Worm (Caenorhabditis elegans) whole organism, late embryonic: ENCODE data around the gene nhr-27.
A peak's percentile ranks its signal among the peaks of the same experiment; 100 is the strongest.

ENCODE experiments used
- C08G9.2 ChIP-seq: sonication (generic microtip); optimal IDR thresholded peaks from 2 replicates; lab custom pipeline; 2016; ENCODE audit warnings: mild to moderate bottlenecking, missing genetic modification characterization, moderate library complexity, missing compliant biosample characterization
- C38D4.7 ChIP-seq: fragments of 200-800 bp; sonication (Bioruptor generic); optimal IDR thresholded peaks from 2 replicates; lab custom pipeline; 2018; ENCODE audit warnings: mild to moderate bottlenecking, missing genetic modification characterization, moderate library complexity, missing compliant biosample characterization
- K09A11.1 ChIP-seq: sonication (generic microtip); optimal IDR thresholded peaks from 2 replicates; lab custom pipeline; 2017; ENCODE audit warnings: antibody characterized with exemption, mild to moderate bottlenecking, missing genetic modification characterization, missing compliant biosample characterization; ENCODE audit not compliant: insufficient read depth
- Y22D7AL.16 ChIP-seq: sonication (generic microtip); optimal IDR thresholded peaks from 2 replicates; lab custom pipeline; 2016; ENCODE audit warnings: missing genetic modification characterization, missing compliant biosample characterization
- ama-1 ChIP-seq: fragments of 150-350 bp; optimal IDR thresholded peaks from 2 replicates; lab custom pipeline; 2014
- ceh-14 ChIP-seq: sonication (generic microtip); optimal IDR thresholded peaks from 2 replicates; lab custom pipeline; 2016; ENCODE audit warnings: missing genotype, missing genetic modification characterization, missing compliant biosample characterization
- ceh-18 ChIP-seq: sonication (generic microtip); optimal IDR thresholded peaks from 2 replicates; lab custom pipeline; 2016; ENCODE audit warnings: missing genetic modification characterization, missing compliant biosample characterization
- ceh-19 ChIP-seq: fragments of 200-800 bp; sonication (Bioruptor generic); optimal IDR thresholded peaks from 2 replicates; lab custom pipeline; 2018; ENCODE audit warnings: mild to moderate bottlenecking, missing genetic modification characterization, missing compliant biosample characterization
- ceh-2 ChIP-seq: sonication (generic microtip); optimal IDR thresholded peaks from 2 replicates; lab custom pipeline; 2016; ENCODE audit warnings: missing genotype, missing genetic modification characterization, missing compliant biosample characterization
- ceh-22 ChIP-seq: sonication (generic microtip); optimal IDR thresholded peaks from 2 replicates; lab custom pipeline; 2017; ENCODE audit warnings: missing biosample characterization, missing genetic modification characterization
- ceh-31 ChIP-seq: sonication (generic microtip); optimal IDR thresholded peaks from 2 replicates; lab custom pipeline; 2016; ENCODE audit warnings: missing genetic modification characterization, missing compliant biosample characterization
- ceh-34 ChIP-seq: sonication (generic microtip); optimal IDR thresholded peaks from 2 replicates; lab custom pipeline; 2016; ENCODE audit warnings: mild to moderate bottlenecking, missing genetic modification characterization, missing compliant biosample characterization
- ceh-45 ChIP-seq: fragments of 200-800 bp; sonication (Bioruptor generic); IDR thresholded peaks from 2 replicates; pipeline ENCODE4 v1.3.6; 2022; ENCODE audit warnings: missing genetic modification reagents, missing genetic modification characterization, missing compliant biosample characterization
- ceh-48 ChIP-seq: sonication (generic microtip); optimal IDR thresholded peaks from 2 replicates; lab custom pipeline; 2016; ENCODE audit warnings: missing genetic modification characterization, inconsistent platforms, missing compliant biosample characterization
- ceh-6 ChIP-seq: fragments of 200-800 bp; sonication (Bioruptor generic); optimal IDR thresholded peaks from 2 replicates; lab custom pipeline; 2018; ENCODE audit warnings: mild to moderate bottlenecking, missing genetic modification characterization, missing compliant biosample characterization
- che-1 ChIP-seq: sonication (generic microtip); optimal IDR thresholded peaks from 2 replicates; lab custom pipeline; 2016; ENCODE audit warnings: mild to moderate bottlenecking, missing genetic modification characterization, missing compliant biosample characterization
- dve-1 ChIP-seq: sonication (generic microtip); optimal IDR thresholded peaks from 2 replicates; lab custom pipeline; 2017; ENCODE audit warnings: antibody characterized with exemption, mild to moderate bottlenecking, missing genetic modification characterization, missing compliant biosample characterization
- elt-2 ChIP-seq: sonication (generic microtip); optimal IDR thresholded peaks from 2 replicates; lab custom pipeline; 2016; ENCODE audit warnings: missing genetic modification reagents, missing genetic modification characterization, missing compliant biosample characterization
- elt-4 ChIP-seq: sonication (generic microtip); optimal IDR thresholded peaks from 2 replicates; lab custom pipeline; 2016; ENCODE audit warnings: missing genetic modification characterization, missing compliant biosample characterization
- ets-4 ChIP-seq: sonication (generic microtip); optimal IDR thresholded peaks from 2 replicates; lab custom pipeline; 2016; ENCODE audit warnings: missing genetic modification characterization, missing compliant biosample characterization
- fkh-10 ChIP-seq: fragments of 150-350 bp; optimal IDR thresholded peaks from 2 replicates; lab custom pipeline; 2014; ENCODE audit warnings: missing biosample characterization, missing genetic modification reagents, missing genetic modification characterization
- gmeb-2 ChIP-seq: sonication (generic microtip); optimal IDR thresholded peaks from 2 replicates; lab custom pipeline; 2016; ENCODE audit warnings: missing genetic modification characterization, inconsistent platforms, missing compliant biosample characterization
- hlh-13 ChIP-seq: fragments of 200-800 bp; sonication (Bioruptor generic); optimal IDR thresholded peaks from 2 replicates; lab custom pipeline; 2018; ENCODE audit warnings: mild to moderate bottlenecking, missing genetic modification characterization, missing compliant biosample characterization
- hlh-30 ChIP-seq: sonication (generic microtip); optimal IDR thresholded peaks from 2 replicates; lab custom pipeline; 2017; ENCODE audit warnings: antibody characterized with exemption, missing genetic modification characterization, missing compliant biosample characterization; ENCODE audit not compliant: insufficient read depth
- hlh-6 ChIP-seq: sonication (generic microtip); optimal IDR thresholded peaks from 2 replicates; lab custom pipeline; 2016; ENCODE audit warnings: missing genotype, missing genetic modification characterization, missing compliant biosample characterization
- madf-2 ChIP-seq: sonication (generic microtip); optimal IDR thresholded peaks from 2 replicates; lab custom pipeline; 2017; ENCODE audit warnings: missing genetic modification characterization, missing compliant biosample characterization
- nfya-1 ChIP-seq: sonication (generic microtip); optimal IDR thresholded peaks from 2 replicates; lab custom pipeline; 2017; ENCODE audit warnings: missing genetic modification characterization, mild to moderate bottlenecking, missing compliant biosample characterization, antibody characterized with exemption, moderate library complexity
- npax-4 ChIP-seq: sonication (generic microtip); optimal IDR thresholded peaks from 2 replicates; lab custom pipeline; 2016; ENCODE audit warnings: missing genetic modification characterization, missing compliant biosample characterization
- odd-2 ChIP-seq: sonication (generic microtip); optimal IDR thresholded peaks from 2 replicates; lab custom pipeline; 2017; ENCODE audit warnings: antibody characterized with exemption, mild to moderate bottlenecking, missing genetic modification characterization, missing compliant biosample characterization
- pat-9 ChIP-seq: fragments of 200-800 bp; sonication (Bioruptor generic); optimal IDR thresholded peaks from 2 replicates; lab custom pipeline; 2018; ENCODE audit warnings: mild to moderate bottlenecking, missing genetic modification characterization, moderate library complexity, missing compliant biosample characterization
- pha-2 ChIP-seq: sonication (generic microtip); optimal IDR thresholded peaks from 2 replicates; lab custom pipeline; 2017; ENCODE audit warnings: mild to moderate bottlenecking, missing genetic modification characterization, missing compliant biosample characterization
- pha-4 ChIP-seq: fragments of 150-350 bp; optimal IDR thresholded peaks from 2 replicates; lab custom pipeline; 2018; ENCODE audit warnings: missing biosample characterization, missing genetic modification reagents, missing genetic modification characterization
- pqm-1 ChIP-seq: sonication (generic microtip); optimal IDR thresholded peaks from 2 replicates; lab custom pipeline; 2016; ENCODE audit warnings: missing genetic modification characterization, missing compliant biosample characterization
- pros-1 ChIP-seq: fragments of 150-350 bp; optimal IDR thresholded peaks from 2 replicates; lab custom pipeline; 2014; ENCODE audit warnings: missing biosample characterization, missing genetic modification reagents, missing genetic modification characterization
- sdc-2 ChIP-seq: sonication (generic microtip); optimal IDR thresholded peaks from 2 replicates; lab custom pipeline; 2016; ENCODE audit warnings: missing genotype, missing genetic modification characterization, missing compliant biosample characterization
- sox-2 ChIP-seq: fragments of 200-800 bp; sonication (Bioruptor generic); IDR thresholded peaks from 2 replicates; pipeline ENCODE4 v1.3.6; 2022; ENCODE audit warnings: missing genetic modification reagents, missing genetic modification characterization, missing compliant biosample characterization
- syd-9 ChIP-seq: sonication (generic microtip); optimal IDR thresholded peaks from 2 replicates; lab custom pipeline; 2016; ENCODE audit warnings: mild to moderate bottlenecking, missing genetic modification characterization, moderate library complexity, missing compliant biosample characterization
- tbx-2 ChIP-seq: sonication (generic microtip); optimal IDR thresholded peaks from 2 replicates; lab custom pipeline; 2016; ENCODE audit warnings: missing genetic modification characterization, missing compliant biosample characterization
- unc-3 ChIP-seq, 2 experiments: fragments of 200-800 bp in 1 of 2; sonication (Bioruptor generic) in 1 of 2; sonication (generic microtip) in 1 of 2; conservative IDR thresholded peaks in 1 of 2; optimal IDR thresholded peaks in 1 of 2; 2 replicates each; pipeline versions ENCODE4 v1.3.6 to Lab custom; 2016 to 2022; ENCODE audit warnings: missing compliant biosample characterization in 2 of 2, missing genetic modification characterization in 2 of 2, missing genetic modification reagents in 1 of 2
- unc-42 ChIP-seq: sonication (generic microtip); optimal IDR thresholded peaks from 2 replicates; lab custom pipeline; 2016; ENCODE audit warnings: missing genotype, missing genetic modification characterization, missing compliant biosample characterization
- unc-55 ChIP-seq: sonication (generic microtip); optimal IDR thresholded peaks from 2 replicates; lab custom pipeline; 2017; ENCODE audit warnings: missing biosample characterization, missing genetic modification reagents, missing genetic modification characterization
- zip-5 ChIP-seq: sonication (generic microtip); optimal IDR thresholded peaks from 2 replicates; lab custom pipeline; 2016; ENCODE audit warnings: missing genetic modification characterization, missing compliant biosample characterization

The nhr-27 gene

ce11 chrX:12713014-12713413 lies 95.1 kb downstream of the nhr-27 start:
- TF ChIP-seq unc-42 (tag; lab: Kevin White, UChicago) (peak; percentile 57), ceh-18 (tag; lab: Kevin White, UChicago) (no peak)
- TF ChIP-seq, all 69 proteins: peak for 1

ce11 chrX:12712353-12712752 lies 95.8 kb downstream of the nhr-27 start, which contains the start of gene rgs-2:
Gene rgs-2 (plus strand): TSS chrX:12712653.
- TF ChIP-seq dve-1 (no peak), pha-2 (tag; lab: Kevin White, UChicago) (no peak), hlh-6 (tag; lab: Kevin White, UChicago) (no peak), pat-9 (tag; lab: Kevin White, UChicago) (no peak)

DNA sequence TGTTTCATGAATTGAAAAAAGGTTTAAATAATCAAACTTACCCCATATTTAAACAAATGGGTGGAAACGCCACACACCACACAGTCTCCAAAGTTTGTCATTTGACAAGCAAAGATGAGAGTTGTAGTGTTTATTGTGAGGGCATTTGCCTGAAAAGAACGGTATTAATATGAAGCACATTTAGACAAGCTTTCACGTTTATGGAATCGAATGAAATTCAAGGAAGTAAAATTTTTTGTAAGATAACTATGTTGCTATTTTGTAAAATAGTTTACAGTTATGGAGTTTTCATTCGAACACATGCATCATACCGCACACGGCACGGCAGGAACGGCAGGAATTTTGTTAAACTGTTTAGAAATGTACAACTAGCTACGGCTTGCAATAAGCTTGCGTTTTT lies 103.4 kb downstream of the nhr-27 start, which contains the start of gene nhr-272:
Gene nhr-272, minus strand, starts transcription at position 101 of the 400 bp plus-strand sequence.
- TF ChIP-seq madf-2 (tag; lab: Kevin White, UChicago): no peak
- no peak for TF ChIP-seq ets-4 (tag; lab: Kevin White, UChicago)
- TF ChIP-seq gmeb-2 (tag; lab: Kevin White, UChicago): no peak
- TF ChIP-seq hlh-13 (GFP tag; lab: Kevin White, UChicago): no peak
- TF ChIP-seq zip-5 (tag; lab: Kevin White, UChicago): no peak
- TF ChIP-seq pros-1 (tag; lab: Kevin White, UChicago): no peak
- no peak for TF ChIP-seq C38D4.7 (GFP tag; lab: Kevin White, UChicago)
- no peak for TF ChIP-seq unc-3 (GFP tag; conservative IDR thresholded peaks at IDR 0.05; lab: Robert Waterston, UW)
- TF ChIP-seq unc-3 (tag; optimal IDR thresholded peaks at IDR 0.05; lab: Kevin White, UChicago): no peak
- no peak for TF ChIP-seq odd-2 (tag; lab: Kevin White, UChicago)
- TF ChIP-seq elt-4 (tag; lab: Kevin White, UChicago): no peak
- no peak for TF ChIP-seq nfya-1 (tag; lab: Kevin White, UChicago)
- TF ChIP-seq che-1 (tag; lab: Kevin White, UChicago): no peak

ce11 chrX:12702713-12703112 lies 105.4 kb downstream of the nhr-27 start:
- TF ChIP-seq sox-2 (GFP tag; lab: Robert Waterston, UW) (no peak), ceh-22 (tag; lab: Kevin White, UChicago) (no peak), syd-9 (no peak), ceh-34 (tag; lab: Kevin White, UChicago) (no peak), elt-2 (no peak), zip-5 (tag; lab: Kevin White, UChicago) (no peak), unc-42 (tag; lab: Kevin White, UChicago) (no peak), hlh-30 (tag; lab: Kevin White, UChicago) (no peak), tbx-2 (no peak), ceh-45 (no peak), hlh-6 (tag; lab: Kevin White, UChicago) (no peak), K09A11.1 (tag; lab: Kevin White, UChicago) (no peak), pha-2 (tag; lab: Kevin White, UChicago) (no peak), ceh-14 (tag; lab: Kevin White, UChicago) (no peak), C38D4.7 (GFP tag; lab: Kevin White, UChicago) (no peak), elt-4 (tag; lab: Kevin White, UChicago) (no peak), unc-55 (GFP tag; lab: Kevin White, UChicago) (no peak), pha-4 (tag; lab: Kevin White, UChicago) (no peak), fkh-10 (GFP tag; lab: Kevin White, UChicago) (no peak), ceh-2 (tag; lab: Kevin White, UChicago) (no peak)

- TF ChIP-seq C08G9.2: no peak
- TF ChIP-seq sdc-2 (tag; lab: Kevin White, UChicago): no peak
- no peak for TF ChIP-seq ceh-14 (tag; lab: Kevin White, UChicago)
- TF ChIP-seq pqm-1 (tag; lab: Kevin White, UChicago): no peak
- no peak for TF ChIP-seq pros-1 (tag; lab: Kevin White, UChicago)
- no peak for TF ChIP-seq unc-3 (GFP tag; conservative IDR thresholded peaks at IDR 0.05; lab: Robert Waterston, UW)
- no peak for TF ChIP-seq unc-3 (tag; optimal IDR thresholded peaks at IDR 0.05; lab: Kevin White, UChicago)
- no peak for TF ChIP-seq nfya-1 (tag; lab: Kevin White, UChicago)
- no peak for TF ChIP-seq npax-4 (tag; lab: Kevin White, UChicago)
- TF ChIP-seq ceh-6 (GFP tag; lab: Kevin White, UChicago): no peak
- no peak for TF ChIP-seq ceh-19 (GFP tag; lab: Kevin White, UChicago)
- TF ChIP-seq ceh-48 (tag; lab: Kevin White, UChicago): no peak
- TF ChIP-seq Y22D7AL.16 (tag; lab: Kevin White, UChicago): no peak
- TF ChIP-seq ama-1 (lab: Kevin White, UChicago): no peak
- no peak for TF ChIP-seq pha-2 (tag; lab: Kevin White, UChicago)
- TF ChIP-seq gmeb-2 (tag; lab: Kevin White, UChicago): no peak
- no peak for TF ChIP-seq ceh-31
Observed at ce11 chrX:12701963-12702362, 106.2 kb downstream of the nhr-27 start, which contains the start of gene nhr-214. Gene nhr-214 (minus strand): TSS chrX:12702063.
